Fruit fly (Drosophila melanogaster): Measurements from ENCODE around the gene CG43057.

The CG43057 gene

DNA sequence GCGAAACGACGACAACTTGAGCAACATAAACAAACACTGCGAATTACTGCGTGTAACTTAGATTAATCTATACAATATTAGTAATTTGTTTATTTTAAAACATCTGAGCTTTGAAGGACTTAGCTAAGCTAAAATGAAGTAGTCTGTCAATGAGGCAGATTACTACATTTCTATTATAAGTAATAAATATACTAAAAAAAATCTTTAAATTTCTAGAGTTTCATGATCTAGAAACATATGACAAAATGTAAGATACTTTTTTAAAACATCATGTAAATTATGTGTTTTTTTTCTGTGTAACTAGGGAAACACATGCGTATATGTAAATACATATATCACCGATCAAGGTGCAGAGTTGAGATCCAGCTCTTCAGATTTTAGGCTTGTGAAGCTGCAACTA, 22.3 kb upstream of the CG43057 start (continued):
- TF ChIP-seq toy (GFP tag; IDR thresholded peaks at IDR 0.05) (no peak), repo (GFP tag; optimal IDR thresholded peaks at IDR 0.05) (no peak), prd (optimal IDR thresholded peaks at IDR 0.05) (no peak), prd (GFP tag; IDR thresholded peaks at IDR 0.05) (peak; percentile 60), CG31441 (GFP tag; IDR thresholded peaks at IDR 0.05) (peak; percentile 83), Sox102F (GFP tag; optimal IDR thresholded peaks at IDR 0.05) (peak; percentile 59), HmgD (GFP tag; optimal IDR thresholded peaks at IDR 0.05) (no peak), CG14965 (GFP tag; optimal IDR thresholded peaks at IDR 0.05; ENCODE audit: borderline replicate concordance) (no peak), CG11504 (tag; optimal IDR thresholded peaks at IDR 0.05) (peak; percentile 72), Sox100B (GFP tag; optimal IDR thresholded peaks at IDR 0.05) (peak; percentile 77), pum (GFP tag; optimal IDR thresholded peaks at IDR 0.05) (no peak), Dek (tag; optimal IDR thresholded peaks at IDR 0.05) (peak; percentile 55), nerfin-1 (tag; optimal IDR thresholded peaks at IDR 0.05) (peak; percentile 66), NC2α (GFP tag; optimal IDR thresholded peaks at IDR 0.05) (no peak), Hr78 (GFP tag; optimal IDR thresholded peaks at IDR 0.05) (peak in 1 of 2 experiments; percentile 10), trh (GFP tag; optimal IDR thresholded peaks at IDR 0.05) (no peak), CG3407 (GFP tag; optimal IDR thresholded peaks at IDR 0.05) (peak; percentile 31), sim (GFP tag; IDR thresholded peaks at IDR 0.05) (0 out of 2 replicates have a peak, but pooled peaks have one; percentile 21), crol (GFP tag; IDR thresholded peaks at IDR 0.05) (no peak), Ssrp (tag; optimal IDR thresholded peaks at IDR 0.05) (peak; percentile 72), Drgx (GFP tag; IDR thresholded peaks at IDR 0.05) (peak; percentile 86), Mad (GFP tag; optimal IDR thresholded peaks at IDR 0.05) (no peak), HmgZ (tag; optimal IDR thresholded peaks at IDR 0.05) (peak; percentile 9), kay (GFP tag; optimal IDR thresholded peaks at IDR 0.05) (no peak), CG32767 (GFP tag; IDR thresholded peaks at IDR 0.05) (0 out of 2 replicates have a peak, but pooled peaks have one; percentile 23), caup (GFP tag; optimal IDR thresholded peaks at IDR 0.05; ENCODE audit: severe bottlenecking) (peak; percentile 52), ash1 (GFP tag; optimal IDR thresholded peaks at IDR 0.05) (no peak), unpg (GFP tag; optimal IDR thresholded peaks at IDR 0.05) (peak; percentile 62), E2f2 (GFP tag; IDR thresholded peaks at IDR 0.05) (peak; percentile 19; the same call in 1 of the 2 replicates), CG9817 (tag; optimal IDR thresholded peaks at IDR 0.05) (peak; percentile 7), scrt (GFP tag; optimal IDR thresholded peaks at IDR 0.05) (peak; percentile 22), CG32532 (GFP tag; IDR thresholded peaks at IDR 0.05) (peak; percentile 11; the same call in 1 of the 2 replicates), CG8359 (GFP tag; optimal IDR thresholded peaks at IDR 0.05; ENCODE audit: borderline replicate concordance) (peak; percentile 9), jing (GFP tag; optimal IDR thresholded peaks at IDR 0.05) (peak; percentile 31), cg (GFP tag; optimal IDR thresholded peaks at IDR 0.05) (no peak), CG2202 (tag; optimal IDR thresholded peaks at IDR 0.05) (no peak), Usf (GFP tag; optimal IDR thresholded peaks at IDR 0.05) (no peak), crp (GFP tag; optimal IDR thresholded peaks at IDR 0.05) (peak in 1 of 2 experiments; percentile 4), CG15269 (tag; optimal IDR thresholded peaks at IDR 0.05) (peak; percentile 87), oc (tag; optimal IDR thresholded peaks at IDR 0.05) (peak; percentile 9), Hmr (GFP tag; optimal IDR thresholded peaks at IDR 0.05) (peak; percentile 40), dmrt99B (tag; optimal IDR thresholded peaks at IDR 0.05) (peak; percentile 88), CG7271 (tag; optimal IDR thresholded peaks at IDR 0.05) (no peak), emc (GFP tag; optimal IDR thresholded peaks at IDR 0.05) (no peak), Abd-B (GFP tag; optimal IDR thresholded peaks at IDR 0.05) (peak; percentile 41), CG4820 (GFP tag; optimal IDR thresholded peaks at IDR 0.05) (peak; percentile 29), org-1 (GFP tag; optimal IDR thresholded peaks at IDR 0.05) (peak; percentile 44), Med (GFP tag) (peak; percentile 51), CG9215 (GFP tag; IDR thresholded peaks at IDR 0.05) (no peak), Hsf (GFP tag; optimal IDR thresholded peaks at IDR 0.05) (no peak)

All from whole organism, embryonic.